Worm (Caenorhabditis elegans): ENCODE results near the gene Y73C8B.1.

DNA sequence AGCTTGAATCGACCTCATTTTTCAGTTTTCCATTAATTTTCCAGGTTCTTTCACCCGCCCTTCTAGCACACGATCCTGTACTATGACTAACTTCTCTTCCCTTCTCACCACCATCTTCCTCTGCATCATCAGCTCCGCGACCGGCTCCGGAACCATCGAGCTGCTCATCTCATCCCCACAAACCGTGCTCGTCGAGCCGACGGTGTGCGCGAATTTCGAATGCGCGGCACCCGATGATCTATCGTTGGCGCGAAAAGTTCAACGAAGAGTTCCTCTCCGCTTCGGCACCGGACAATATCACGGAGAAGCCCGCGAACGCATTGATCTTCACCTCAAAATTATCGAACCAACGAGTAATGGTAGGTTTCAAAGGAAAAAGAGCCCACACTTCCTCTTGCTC is 13.5 kb upstream of the Y73C8B.1 start, which contains the start of gene apx-1:
- TF ChIP-seq flt-1 (GFP tag; IDR thresholded peaks at IDR 0.05) (no peak), ref-1 (GFP tag; conservative IDR thresholded peaks at IDR 0.05) (no peak), T22C8.4 (GFP tag; IDR thresholded peaks at IDR 0.05) (no peak), klf-2 (GFP tag; conservative IDR thresholded peaks at IDR 0.05) (no peak), ztf-29 (GFP tag; IDR thresholded peaks at IDR 0.05) (no peak), med-1 (GFP tag; optimal IDR thresholded peaks at IDR 0.05; ENCODE audit: insufficient read depth) (no peak)

Data from whole organism, midembryonic.